Worm (Caenorhabditis elegans) whole organism, midembryonic: Measurements from ENCODE around the gene zig-13.

Experiments
- cog-1 ChIP-seq: sonication (generic microtip); optimal IDR thresholded peaks from 2 replicates; lab custom pipeline; 2016; ENCODE audit warnings: missing genetic modification characterization, missing compliant biosample characterization
- flt-1 ChIP-seq: fragments of 200-800 bp; sonication (Bioruptor generic); IDR thresholded peaks from 2 replicates; pipeline ENCODE4 v1.3.6; 2022; ENCODE audit warnings: missing genetic modification characterization, missing compliant biosample characterization
- ref-1 ChIP-seq: fragments of 200-800 bp; sonication (Bioruptor generic); conservative IDR thresholded peaks from 2 replicates; pipeline ENCODE4 v1.3.6; 2022; ENCODE audit warnings: missing genetic modification reagents, missing genetic modification characterization, missing compliant biosample characterization
- ztf-23 ChIP-seq: fragments of 200-800 bp; sonication (Bioruptor generic); IDR thresholded peaks from 2 replicates; pipeline ENCODE4 v1.3.6; 2022; ENCODE audit warnings: missing genetic modification reagents, missing genetic modification characterization, missing compliant biosample characterization

DNA sequence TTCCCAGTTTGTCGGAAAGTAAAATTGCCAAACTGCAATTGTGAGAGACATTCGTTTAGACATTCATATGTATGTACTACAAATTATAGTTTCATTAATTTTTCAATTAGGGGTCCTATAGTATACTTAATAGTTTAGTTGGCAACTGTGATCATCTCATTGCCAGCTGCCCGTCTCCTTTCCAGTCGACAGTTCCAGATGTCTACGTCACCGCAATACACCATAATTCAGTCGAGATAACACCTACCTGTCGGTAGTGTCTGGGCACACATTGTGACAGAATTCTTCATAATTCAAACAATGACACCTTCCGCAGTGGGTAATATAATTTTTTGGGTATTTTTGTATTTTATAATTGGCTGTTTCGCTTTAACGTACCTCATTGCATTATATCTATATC, 17.0 kb upstream of the zig-13 start, which contains the start of gene F40G9.19:
- TF ChIP-seq cog-1 (tag; lab: Kevin White, UChicago) (no peak), ref-1 (GFP tag; lab: Robert Waterston, UW) (no peak), flt-1 (GFP tag; lab: Robert Waterston, UW) (no peak), ztf-23 (GFP tag; lab: Robert Waterston, UW) (no peak)
